Fruit fly (Drosophila melanogaster) whole organism, embryonic: ENCODE measurements around the gene rempA.

Source experiments
- Aef1 ChIP-seq: fragments of 200-800 bp; sonication (Bioruptor generic); IDR thresholded peaks from 3 replicates; pipeline ENCODE4 v1.3.6; 2022; ENCODE audit warnings: missing biosample characterization, missing genetic modification characterization
- Blimp-1 ChIP-seq: fragments of 200-800 bp; sonication (Bioruptor generic); optimal IDR thresholded peaks from 3 replicates; lab custom pipeline; 2018; ENCODE audit warnings: missing biosample characterization, missing genetic modification characterization, mild to moderate bottlenecking, moderate library complexity, missing genetic modification reagents
- CG10147 ChIP-seq: fragments of 200-800 bp; sonication (Bioruptor generic); optimal IDR thresholded peaks from 2 replicates; lab custom pipeline; 2019; ENCODE audit warnings: missing biosample characterization, mild to moderate bottlenecking, missing genetic modification characterization, moderate library complexity
- CG10274 ChIP-seq: fragments of 200-800 bp; sonication (Bioruptor generic); optimal IDR thresholded peaks from 3 replicates; lab custom pipeline; 2017; ENCODE audit warnings: missing biosample characterization, mild to moderate bottlenecking, missing genetic modification characterization
- CG11560 ChIP-seq: fragments of 200-800 bp; sonication (Bioruptor generic); IDR thresholded peaks from 3 replicates; pipeline ENCODE4 v1.3.6; 2022; ENCODE audit warnings: missing biosample characterization, missing genetic modification characterization
- CG13287 ChIP-seq: fragments of 200-800 bp; sonication (Bioruptor generic); IDR thresholded peaks from 2 replicates; pipeline ENCODE4 v1.3.6; 2022; ENCODE audit warnings: missing biosample characterization, missing genetic modification characterization; ENCODE audit not compliant: partially characterized antibody
- CG1529 ChIP-seq: fragments of 200-800 bp; sonication (Bioruptor generic); optimal IDR thresholded peaks from 3 replicates; lab custom pipeline; 2018; ENCODE audit warnings: missing biosample characterization, missing genetic modification characterization
- CG15696 ChIP-seq: fragments of 200-800 bp; sonication (Bioruptor generic); optimal IDR thresholded peaks from 2 replicates; lab custom pipeline; 2019; ENCODE audit warnings: missing biosample characterization, mild to moderate bottlenecking, missing genetic modification characterization, moderate library complexity
- CG17568 ChIP-seq: fragments of 200-800 bp; sonication (Bioruptor generic); optimal IDR thresholded peaks from 2 replicates; lab custom pipeline; 2018; ENCODE audit warnings: missing biosample characterization, mild to moderate bottlenecking, missing genetic modification characterization, moderate library complexity
- CG17802 ChIP-seq: fragments of 200-800 bp; sonication (Bioruptor generic); optimal IDR thresholded peaks from 2 replicates; lab custom pipeline; 2018; ENCODE audit warnings: missing biosample characterization, mild to moderate bottlenecking, missing genetic modification characterization, moderate library complexity
- CG30431 ChIP-seq: fragments of 200-800 bp; sonication (Bioruptor generic); optimal IDR thresholded peaks from 2 replicates; lab custom pipeline; 2017; ENCODE audit warnings: missing biosample characterization, missing genetic modification characterization
- CG33213 ChIP-seq: fragments of 200-800 bp; sonication (Bioruptor generic); optimal IDR thresholded peaks from 3 replicates; lab custom pipeline; 2016; ENCODE audit warnings: missing biosample characterization, missing genetic modification characterization
- CG6765 ChIP-seq: fragments of 200-800 bp; sonication (Bioruptor generic); optimal IDR thresholded peaks from 3 replicates; lab custom pipeline; 2017; ENCODE audit warnings: missing biosample characterization, mild to moderate bottlenecking, missing genetic modification characterization
- CG7786 ChIP-seq: fragments of 200-800 bp; sonication (Bioruptor generic); optimal IDR thresholded peaks from 2 replicates; lab custom pipeline; 2016; ENCODE audit warnings: missing biosample characterization, missing genetic modification characterization
- CG7839 ChIP-seq: fragments of 200-800 bp; sonication (Bioruptor generic); optimal IDR thresholded peaks from 3 replicates; lab custom pipeline; 2018; ENCODE audit warnings: missing biosample characterization, mild to moderate bottlenecking, missing genetic modification characterization, moderate library complexity
- CG8388 ChIP-seq: fragments of 200-800 bp; sonication (Bioruptor generic); optimal IDR thresholded peaks from 2 replicates; lab custom pipeline; 2019; ENCODE audit warnings: missing biosample characterization, mild to moderate bottlenecking, missing genetic modification characterization, moderate library complexity
- D ChIP-seq, 2 experiments: fragments of 200-800 bp in 1 of 2; fragments of >200 bp in 1 of 2; sonication (Bioruptor generic) in 1 of 2; optimal IDR thresholded peaks; 2 replicates in 1 of 2; 3 replicates in 1 of 2; lab custom pipeline; 2017; ENCODE audit warnings: mild to moderate bottlenecking in 1 of 2, missing biosample characterization in 1 of 2, missing genetic modification characterization in 1 of 2, missing genetic modification reagents in 1 of 2
- Deaf1 ChIP-seq: fragments of 200-800 bp; optimal IDR thresholded peaks from 3 replicates; lab custom pipeline; 2019; ENCODE audit warnings: missing biosample characterization, mild to moderate bottlenecking, missing genetic modification characterization, moderate library complexity
- Dip3 ChIP-seq: fragments of 200-800 bp; sonication (Bioruptor generic); optimal IDR thresholded peaks from 3 replicates; lab custom pipeline; 2016; ENCODE audit warnings: missing biosample characterization, missing genetic modification characterization
- Dp ChIP-seq: fragments of 200-800 bp; sonication (Bioruptor generic); optimal IDR thresholded peaks from 2 replicates; lab custom pipeline; 2018; ENCODE audit warnings: missing biosample characterization, mild to moderate bottlenecking, missing genetic modification characterization, moderate library complexity
- Dref ChIP-seq: fragments of 200-800 bp; sonication (Bioruptor generic); IDR thresholded peaks from 2 replicates; pipeline ENCODE4 v1.3.6; 2022; ENCODE audit warnings: missing biosample characterization, missing genetic modification characterization
- Drgx ChIP-seq: fragments of 200-800 bp; sonication (Bioruptor generic); IDR thresholded peaks from 2 replicates; pipeline ENCODE4 v1.3.6; 2022; ENCODE audit warnings: missing biosample characterization, missing genetic modification characterization
- Ets65A ChIP-seq: fragments of 200-800 bp; sonication (Bioruptor generic); peaks from one replicate; lab custom pipeline; 2016; ENCODE audit warnings: missing biosample characterization, missing genetic modification characterization
- Gsc ChIP-seq: fragments of 200-800 bp; sonication (Bioruptor generic); IDR thresholded peaks from 2 replicates; pipeline ENCODE4 v1.3.6; 2022; ENCODE audit warnings: missing biosample characterization, missing genetic modification characterization
- H2.0 ChIP-seq: fragments of 200-800 bp; sonication (Bioruptor generic); IDR thresholded peaks from 2 replicates; pipeline ENCODE4 v1.3.6; 2022; ENCODE audit warnings: missing biosample characterization, missing genetic modification characterization
- Hmx ChIP-seq: fragments of 200-800 bp; sonication (Bioruptor generic); optimal IDR thresholded peaks from 2 replicates; lab custom pipeline; 2016; ENCODE audit warnings: missing biosample characterization, missing genetic modification characterization
- Hr39 ChIP-seq: fragments of >200 bp; optimal IDR thresholded peaks from 2 replicates; lab custom pipeline; 2017
- Med ChIP-seq: fragments of 200-800 bp; sonication (Bioruptor generic); peaks from one replicate; lab custom pipeline; 2016; ENCODE audit warnings: missing biosample characterization, missing genetic modification characterization, mild to moderate bottlenecking, inconsistent platforms, moderate library complexity
- NC2β ChIP-seq: fragments of 200-800 bp; sonication (Bioruptor generic); optimal IDR thresholded peaks from 2 replicates; lab custom pipeline; 2016; ENCODE audit warnings: missing biosample characterization, missing genetic modification characterization
- Neu2 ChIP-seq: fragments of 200-800 bp; sonication (Bioruptor generic); optimal IDR thresholded peaks from 3 replicates; lab custom pipeline; 2016; ENCODE audit warnings: missing biosample characterization, missing genetic modification characterization, borderline replicate concordance
- Rfx ChIP-seq: fragments of 200-800 bp; sonication (Bioruptor generic); IDR thresholded peaks from 2 replicates; pipeline ENCODE4 v1.3.6; 2022; ENCODE audit warnings: missing biosample characterization, missing genetic modification characterization
- Scr ChIP-seq: fragments of 200-800 bp; sonication (Bioruptor generic); IDR thresholded peaks from 2 replicates; pipeline ENCODE4 v1.3.6; 2022; ENCODE audit warnings: missing biosample characterization, missing genetic modification characterization; ENCODE audit not compliant: partially characterized antibody
- Xrp1 ChIP-seq: fragments of 200-800 bp; sonication (Bioruptor generic); IDR thresholded peaks from 2 replicates; pipeline ENCODE4 v1.3.6; 2022; ENCODE audit warnings: missing biosample characterization, missing genetic modification characterization
- abd-A ChIP-seq: fragments of 200-800 bp; sonication (Bioruptor generic); optimal IDR thresholded peaks from 3 replicates; lab custom pipeline; 2019; ENCODE audit warnings: missing biosample characterization, mild to moderate bottlenecking, missing genetic modification characterization, moderate library complexity
- cwo ChIP-seq: fragments of 200-800 bp; sonication (Bioruptor generic); optimal IDR thresholded peaks from 3 replicates; lab custom pipeline; 2017; ENCODE audit warnings: missing biosample characterization, missing genetic modification characterization, mild to moderate bottlenecking, moderate library complexity, missing genetic modification reagents
- da ChIP-seq: fragments of 200-800 bp; sonication (Bioruptor generic); optimal IDR thresholded peaks from 2 replicates; lab custom pipeline; 2016; ENCODE audit warnings: missing biosample characterization, missing genetic modification characterization
- dm ChIP-seq: fragments of 200-800 bp; sonication (Bioruptor generic); optimal IDR thresholded peaks from 3 replicates; lab custom pipeline; 2016; ENCODE audit warnings: missing biosample characterization, missing genetic modification characterization
- ind ChIP-seq: fragments of 200-800 bp; sonication (Bioruptor generic); optimal IDR thresholded peaks from 3 replicates; lab custom pipeline; 2016; ENCODE audit warnings: missing biosample characterization, missing genetic modification characterization
- kay ChIP-seq: fragments of 200-800 bp; sonication (Bioruptor generic); optimal IDR thresholded peaks from 2 replicates; lab custom pipeline; 2016; ENCODE audit warnings: missing biosample characterization, missing genetic modification characterization
- ken ChIP-seq: fragments of 200-800 bp; sonication (Bioruptor generic); IDR thresholded peaks from 3 replicates; pipeline ENCODE4 v1.3.6; 2022; ENCODE audit warnings: missing biosample characterization, missing genetic modification characterization
- knrl ChIP-seq: fragments of 200-800 bp; sonication (Bioruptor generic); IDR thresholded peaks from 3 replicates; pipeline ENCODE4 v1.3.6; 2022; ENCODE audit warnings: missing biosample characterization, missing genetic modification characterization; ENCODE audit not compliant: partially characterized antibody
- lilli ChIP-seq: fragments of 200-800 bp; sonication (Bioruptor generic); optimal IDR thresholded peaks from 3 replicates; lab custom pipeline; 2016; ENCODE audit warnings: missing biosample characterization, missing genetic modification characterization
- onecut ChIP-seq: fragments of 200-800 bp; sonication (Bioruptor generic); IDR thresholded peaks from 2 replicates; pipeline ENCODE4 v1.3.6; 2022; ENCODE audit warnings: missing biosample characterization, missing genetic modification characterization
- p53 ChIP-seq: fragments of 200-800 bp; sonication (Bioruptor generic); optimal IDR thresholded peaks from 2 replicates; lab custom pipeline; 2016; ENCODE audit warnings: missing biosample characterization, missing genetic modification characterization
- pho ChIP-seq: fragments of 200-800 bp; sonication (Bioruptor generic); optimal IDR thresholded peaks from 2 replicates; lab custom pipeline; 2016; ENCODE audit warnings: missing biosample characterization, missing genetic modification characterization
- rib ChIP-seq: fragments of 200-800 bp; sonication (Bioruptor generic); IDR thresholded peaks from 2 replicates; pipeline ENCODE4 v1.3.6; 2022; ENCODE audit warnings: missing biosample characterization, missing genetic modification characterization
- seq ChIP-seq: fragments of 200-800 bp; sonication (Bioruptor generic); IDR thresholded peaks from 2 replicates; pipeline ENCODE4 v1.3.6; 2022; ENCODE audit warnings: missing biosample characterization, missing genetic modification characterization
- so ChIP-seq: fragments of 200-800 bp; sonication (Bioruptor generic); IDR thresholded peaks from 3 replicates; pipeline ENCODE4 v1.3.6; 2022; ENCODE audit warnings: missing biosample characterization, missing genetic modification characterization
- stwl ChIP-seq: fragments of 200-800 bp; sonication (Bioruptor generic); optimal IDR thresholded peaks from 3 replicates; lab custom pipeline; 2018; ENCODE audit warnings: missing biosample characterization, mild to moderate bottlenecking, missing genetic modification characterization, moderate library complexity
- tap ChIP-seq: fragments of 200-800 bp; optimal IDR thresholded peaks from 3 replicates; lab custom pipeline; 2019; ENCODE audit warnings: missing biosample characterization, mild to moderate bottlenecking, missing genetic modification characterization, moderate library complexity

Gene rempA

DNA sequence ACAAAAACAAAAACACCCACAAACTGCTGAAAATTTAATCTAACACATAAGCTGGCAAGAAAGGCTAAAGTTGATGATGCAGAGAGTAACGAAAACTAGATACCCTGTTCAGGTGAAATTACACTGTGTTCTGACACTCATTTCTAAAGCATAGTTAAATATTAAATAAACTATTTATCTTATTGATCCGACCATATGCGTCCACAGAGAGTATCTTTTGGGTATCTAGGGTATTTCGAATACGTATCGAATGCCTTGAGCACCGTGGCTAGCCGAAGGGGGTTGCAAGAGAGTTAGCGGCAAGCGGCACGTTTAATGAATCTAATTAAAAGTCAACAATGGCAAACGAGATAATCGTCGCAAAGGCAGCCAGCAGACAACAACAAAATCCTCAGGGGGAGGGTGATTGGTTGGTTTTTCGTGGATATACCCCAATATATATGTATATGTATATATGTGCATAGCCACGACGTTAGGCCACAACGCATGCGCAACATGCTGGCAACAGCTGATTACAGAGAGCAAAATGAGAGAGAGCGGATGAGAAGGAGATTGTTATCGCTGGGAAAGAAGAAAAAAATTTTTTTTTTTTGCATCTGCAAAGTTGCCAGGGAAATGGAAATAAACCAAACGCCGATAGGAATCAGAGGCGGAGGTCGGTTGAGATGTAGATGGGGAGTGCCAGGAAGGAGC, 38.0 kb downstream of the rempA start (continued):
- TF ChIP-seq Dp (GFP tag; lab: Kevin White, UChicago) (no peak), tap (tag; lab: Kevin White, UChicago) (peak; percentile 80), CG8388 (peak; percentile 73), CG7786 (GFP tag; lab: Kevin White, UChicago) (peak; percentile 27), Hmx (peak; percentile 15), Ets65A (GFP tag; lab: Kevin White, UChicago) (peak; percentile 2), stwl (peak; percentile 45), Drgx (peak; percentile 47), D (optimal IDR thresholded peaks at IDR 0.05; lab: Kevin White, UChicago) (no peak), D (GFP tag; optimal IDR thresholded peaks at IDR 0.05; lab: Kevin White, UChicago) (peak; percentile 82), Hr39 (lab: Kevin White, UChicago) (no peak), CG17802 (tag; lab: Kevin White, UChicago) (peak; percentile 60), abd-A (tag; lab: Kevin White, UChicago) (peak; percentile 21), CG17568 (GFP tag; lab: Kevin White, UChicago) (peak; percentile 54), Xrp1 (peak; percentile 92), ind (GFP tag; lab: Kevin White, UChicago) (peak; percentile 82), pho (GFP tag; lab: Kevin White, UChicago) (no peak), Rfx (GFP tag; lab: Robert Waterston, UW) (peak; percentile 47), CG1529 (GFP tag; lab: Kevin White, UChicago) (peak; percentile 59), ken (GFP tag; lab: Robert Waterston, UW) (peak; percentile 85; the same call in 2 of the 3 replicates), da (GFP tag; lab: Kevin White, UChicago) (no peak), Blimp-1 (GFP tag; lab: Kevin White, UChicago) (peak; percentile 84), Dref (GFP tag; lab: Robert Waterston, UW) (no peak), so (GFP tag; lab: Robert Waterston, UW) (peak; percentile 84), kay (peak; percentile 64), lilli (GFP tag; lab: Kevin White, UChicago) (peak; percentile 62), dm (GFP tag; lab: Kevin White, UChicago) (no peak), CG13287 (no peak), CG30431 (peak; percentile 55), CG11560 (tag; lab: Robert Waterston, UW) (no peak), Neu2 (GFP tag; lab: Kevin White, UChicago) (no peak), onecut (GFP tag; lab: Robert Waterston, UW) (peak; percentile 72), Aef1 (GFP tag; lab: Robert Waterston, UW) (peak; percentile 76), CG33213 (GFP tag; lab: Kevin White, UChicago) (no peak), Dip3 (peak; percentile 42), NC2β (GFP tag; lab: Kevin White, UChicago) (peak; percentile 72), cwo (peak; percentile 75), seq (peak; percentile 69), rib (GFP tag; lab: Robert Waterston, UW) (no peak), CG15696 (tag; lab: Kevin White, UChicago) (peak; percentile 72), Med (peak; percentile 86), CG10147 (GFP tag; lab: Kevin White, UChicago) (peak; percentile 16), Gsc (GFP tag; lab: Robert Waterston, UW) (peak; percentile 72), CG7839 (tag; lab: Kevin White, UChicago) (peak; percentile 83), Scr (GFP tag; lab: Robert Waterston, UW) (no peak), knrl (no peak), H2.0 (GFP tag; lab: Robert Waterston, UW) (peak; percentile 81), CG6765 (no peak), CG10274 (peak; percentile 71), Deaf1 (tag; lab: Kevin White, UChicago) (no peak), p53 (GFP tag; lab: Kevin White, UChicago) (no peak)
